Worm (Caenorhabditis elegans) whole organism, young adult: ENCODE measurements around the gene npr-30.

Experiments
- ama-1 ChIP-seq, 3 experiments: fragments of 150-350 bp in 1 of 3; sonication (generic microtip) in 2 of 3; optimal IDR thresholded peaks; 2 replicates each; lab custom pipeline; 2014 to 2018; ENCODE audit warnings: missing biosample characterization in 2 of 3, missing genetic modification characterization in 2 of 3, missing genetic modification reagents in 2 of 3
- atf-7 ChIP-seq: sonication (generic microtip); optimal IDR thresholded peaks from 2 replicates; lab custom pipeline; 2017; ENCODE audit warnings: mild to moderate bottlenecking, missing genetic modification characterization, missing compliant biosample characterization

- TF ChIP-seq ama-1 (optimal IDR thresholded peaks at IDR 0.05; lab: Kevin White, UChicago) (no peak), ama-1 (GFP tag; optimal IDR thresholded peaks at IDR 0.05; lab: Kevin White, UChicago) (no peak), atf-7 (tag; lab: Kevin White, UChicago) (no peak)
Measured at ce11 chrIII:50418-50817, 47.3 kb downstream of the npr-30 start.
